Worm (Caenorhabditis elegans): Measurements from ENCODE around the gene F23B2.10.

DNA sequence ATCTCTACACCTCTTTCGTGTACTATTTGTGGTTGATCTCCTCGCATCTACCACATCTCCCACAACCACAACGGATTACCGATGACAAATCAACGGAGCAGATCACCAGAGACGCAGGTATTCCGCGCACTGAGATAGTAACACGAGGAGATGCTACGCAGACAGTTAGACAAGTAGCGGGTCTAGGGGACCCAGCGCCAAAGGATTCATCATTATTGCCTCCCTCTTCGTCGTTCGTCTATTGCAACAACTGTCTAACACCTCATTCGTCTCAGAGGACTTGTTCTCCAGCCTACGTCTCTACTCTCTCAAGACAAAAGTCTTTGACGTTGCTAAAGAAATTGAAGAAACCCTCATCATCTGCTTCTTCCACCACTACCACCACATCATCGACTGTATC, 32.6 kb downstream of the F23B2.10 start:
- TF ChIP-seq ama-1 (optimal IDR thresholded peaks at IDR 0.05), result no peak
- TF ChIP-seq lin-35 (GFP tag; optimal IDR thresholded peaks at IDR 0.05), result peak; percentile 33 to 48
- no peak for TF ChIP-seq pqm-1 (tag; optimal IDR thresholded peaks at IDR 0.05)
- TF ChIP-seq unc-62 (GFP tag; optimal IDR thresholded peaks at IDR 0.05), result no peak
- peak; percentile 57 for TF ChIP-seq tbx-2 (tag; optimal IDR thresholded peaks at IDR 0.05)
- TF ChIP-seq elt-3 (tag; optimal IDR thresholded peaks at IDR 0.05), result peak in 3 of 6 experiments; percentile 14 to 21 (median 19)
- TF ChIP-seq ztf-11 (tag; optimal IDR thresholded peaks at IDR 0.05), result no peak
- TF ChIP-seq lin-14 (GFP tag; optimal IDR thresholded peaks at IDR 0.05), result peak; percentile 94
- TF ChIP-seq jun-1 (tag; optimal IDR thresholded peaks at IDR 0.05), result no peak
- TF ChIP-seq dpl-1 (GFP tag; optimal IDR thresholded peaks at IDR 0.05), result no peak
- no peak for TF ChIP-seq vab-15 (tag; optimal IDR thresholded peaks at IDR 0.05)
- peak in 2 of 3 experiments; percentile 8 to 25 for TF ChIP-seq ceh-82 (tag; optimal IDR thresholded peaks at IDR 0.05)
- no peak for TF ChIP-seq snpc-4 (tag; optimal IDR thresholded peaks at IDR 0.05)

Data from whole organism, L1 larva.